Comparison of ENCODE assay signal across 3 worm cellular contexts in the genomic region with DNA sequence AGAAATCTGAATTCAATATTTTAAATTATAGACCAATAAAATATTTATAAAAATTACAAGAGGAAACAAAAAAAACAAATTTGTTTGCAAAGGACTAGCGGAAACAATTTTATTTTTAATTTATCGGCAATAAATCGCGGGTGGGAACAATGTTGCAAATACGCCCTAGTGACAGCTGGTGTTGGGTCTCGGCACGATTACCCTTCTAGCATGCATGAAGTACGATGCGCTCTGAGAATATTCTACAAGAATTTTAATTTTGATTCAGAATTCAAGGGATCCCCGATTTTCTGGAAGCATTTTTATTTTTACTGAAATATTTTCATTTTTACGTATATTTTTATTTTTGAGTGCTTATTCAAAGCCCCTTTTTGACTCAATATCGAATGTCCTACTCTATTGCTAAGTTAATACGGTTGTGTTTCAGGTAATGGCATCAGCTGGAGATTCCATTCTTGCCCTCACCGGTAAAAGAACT.
TF ChIP-seq lines count a peak whose summit lies in the region.

mig-5 (minus strand) TSS at position 8 of the 478 bp plus-strand sequence.
cct-1 (plus strand) TSS at position 428 of the 478 bp plus-strand sequence.

TF ChIP-seq in whole organism, L1 larva, 84 proteins besides CTCF, POLR2A, EP300 and RAD21 (continued from another document and continues in another):
- peak; percentile 98 for TF ChIP-seq lin-15B (tag; optimal IDR thresholded peaks at IDR 0.05; lab: Kevin White, UChicago)
- TF ChIP-seq zip-4 (GFP tag; optimal IDR thresholded peaks at IDR 0.05; lab: Kevin White, UChicago) = peak; percentile 91
- no peak for TF ChIP-seq sptf-1 (tag; optimal IDR thresholded peaks at IDR 0.05; lab: Kevin White, UChicago)
- peak; percentile 78 for TF ChIP-seq aha-1 (tag; optimal IDR thresholded peaks at IDR 0.05; lab: Kevin White, UChicago)
- peak; percentile 95 for TF ChIP-seq hpl-2 (GFP tag; optimal IDR thresholded peaks at IDR 0.05; lab: Kevin White, UChicago)
- peak; percentile 96 for TF ChIP-seq ceh-88 (GFP tag; IDR thresholded peaks at IDR 0.05; lab: Robert Waterston, UW)
- peak; percentile 59; the same call in 1 of the 2 replicates for TF ChIP-seq unc-98 (GFP tag; IDR thresholded peaks at IDR 0.05; lab: Robert Waterston, UW)
- peak; percentile 90 for TF ChIP-seq nhr-77 (tag; optimal IDR thresholded peaks at IDR 0.05; lab: Kevin White, UChicago)
- peak; percentile 98 for TF ChIP-seq lin-14 (GFP tag; optimal IDR thresholded peaks at IDR 0.05; lab: Kevin White, UChicago)
- peak; percentile 97 for TF ChIP-seq egl-13 (tag; optimal IDR thresholded peaks at IDR 0.05; lab: Kevin White, UChicago)
- peak; percentile 73 to 88 for TF ChIP-seq egl-27 (tag; optimal IDR thresholded peaks at IDR 0.05; lab: Kevin White, UChicago)
- TF ChIP-seq mdl-1 (tag; optimal IDR thresholded peaks at IDR 0.05; lab: Kevin White, UChicago) = peak in 1 of 2 experiments; percentile 95
- peak; percentile 87 for TF ChIP-seq zag-1 (tag; optimal IDR thresholded peaks at IDR 0.05; lab: Kevin White, UChicago)
- TF ChIP-seq elt-3 (tag; optimal IDR thresholded peaks at IDR 0.05; lab: Kevin White, UChicago) = peak in 5 of 6 experiments; percentile 63 to 99 (median 91)
- peak; percentile 97 for TF ChIP-seq skn-1 (tag; optimal IDR thresholded peaks at IDR 0.05; lab: Kevin White, UChicago)
- peak; percentile 98 for TF ChIP-seq nhr-90 (tag; optimal IDR thresholded peaks at IDR 0.05; lab: Kevin White, UChicago; ENCODE audit: poor library complexity)
- TF ChIP-seq unc-86 (tag; optimal IDR thresholded peaks at IDR 0.05; lab: Kevin White, UChicago) = peak; percentile 98
- TF ChIP-seq C16A3.4 (tag; optimal IDR thresholded peaks at IDR 0.05; lab: Kevin White, UChicago) = peak; percentile 98
- TF ChIP-seq dsc-1 (tag; optimal IDR thresholded peaks at IDR 0.05; lab: Kevin White, UChicago) = peak; percentile 99
- peak; percentile 87 to 93 (median 89) for TF ChIP-seq dpl-1 (GFP tag; optimal IDR thresholded peaks at IDR 0.05; lab: Kevin White, UChicago)
- peak; percentile 97 to 99 (median 98) for TF ChIP-seq ceh-82 (tag; optimal IDR thresholded peaks at IDR 0.05; lab: Kevin White, UChicago)
- TF ChIP-seq jun-1 (tag; optimal IDR thresholded peaks at IDR 0.05; lab: Kevin White, UChicago) = peak; percentile 96
- TF ChIP-seq nhr-71 (tag; optimal IDR thresholded peaks at IDR 0.05; lab: Kevin White, UChicago) = peak; percentile 99
- peak; percentile 100 for TF ChIP-seq unc-130 (tag; optimal IDR thresholded peaks at IDR 0.05; lab: Kevin White, UChicago)
- peak; percentile 94 for TF ChIP-seq vab-15 (tag; optimal IDR thresholded peaks at IDR 0.05; lab: Kevin White, UChicago)
- peak; percentile 34 for TF ChIP-seq nhr-76 (tag; optimal IDR thresholded peaks at IDR 0.05; lab: Kevin White, UChicago)
- peak; percentile 12 for TF ChIP-seq hlh-4 (tag; optimal IDR thresholded peaks at IDR 0.05; lab: Kevin White, UChicago)
- TF ChIP-seq sox-4 (tag; optimal IDR thresholded peaks at IDR 0.05; lab: Kevin White, UChicago) = peak; percentile 94
- peak; percentile 92 for TF ChIP-seq sup-37 (GFP tag; optimal IDR thresholded peaks at IDR 0.05; lab: Kevin White, UChicago)
- TF ChIP-seq isw-1 (GFP tag; IDR thresholded peaks at IDR 0.05; lab: Robert Waterston, UW) = peak; percentile 99
- TF ChIP-seq ztf-11 (tag; optimal IDR thresholded peaks at IDR 0.05; lab: Kevin White, UChicago) = peak; percentile 40 to 87
- peak; percentile 81 for TF ChIP-seq efl-3 (GFP tag; optimal IDR thresholded peaks at IDR 0.05; lab: Kevin White, UChicago)
- TF ChIP-seq nhr-20 (tag; optimal IDR thresholded peaks at IDR 0.05; lab: Kevin White, UChicago) = peak; percentile 99
- peak; percentile 97 for TF ChIP-seq irx-1 (tag; optimal IDR thresholded peaks at IDR 0.05; lab: Kevin White, UChicago)
- peak; percentile 99 for TF ChIP-seq mep-1 (tag; optimal IDR thresholded peaks at IDR 0.05; lab: Kevin White, UChicago)
- peak; percentile 95 for TF ChIP-seq ztf-4 (tag; optimal IDR thresholded peaks at IDR 0.05; lab: Kevin White, UChicago)
- peak; percentile 95 for TF ChIP-seq fos-1 (tag; optimal IDR thresholded peaks at IDR 0.05; lab: Kevin White, UChicago)
- TF ChIP-seq ets-5 (GFP tag; IDR thresholded peaks at IDR 0.05; lab: Robert Waterston, UW) = no peak
- no peak for TF ChIP-seq tlp-1 (tag; optimal IDR thresholded peaks at IDR 0.05; lab: Kevin White, UChicago)
- peak; percentile 91 for TF ChIP-seq pax-3 (tag; optimal IDR thresholded peaks at IDR 0.05; lab: Kevin White, UChicago)
- peak; percentile 84 for TF ChIP-seq fkh-10 (GFP tag; optimal IDR thresholded peaks at IDR 0.05; lab: Kevin White, UChicago)

TF ChIP-seq in whole organism, L3 larva, 47 proteins besides CTCF, POLR2A, EP300 and RAD21 (continued from another document):
- TF ChIP-seq egl-5 (tag; optimal IDR thresholded peaks at IDR 0.05; lab: Kevin White, UChicago) (peak; percentile 98), nhr-12 (tag; optimal IDR thresholded peaks at IDR 0.05; lab: Kevin White, UChicago) (no peak), sea-2 (GFP tag; optimal IDR thresholded peaks at IDR 0.05; lab: Kevin White, UChicago) (no peak), ama-1 (optimal IDR thresholded peaks at IDR 0.05; lab: Kevin White, UChicago) (peak; percentile 77), zag-1 (tag; optimal IDR thresholded peaks at IDR 0.05; lab: Kevin White, UChicago) (peak; percentile 81), mdl-1 (tag; optimal IDR thresholded peaks at IDR 0.05; lab: Kevin White, UChicago) (peak; percentile 62), fkh-10 (GFP tag; optimal IDR thresholded peaks at IDR 0.05; lab: Kevin White, UChicago) (peak; percentile 91), fkh-2 (tag; optimal IDR thresholded peaks at IDR 0.05; lab: Kevin White, UChicago) (no peak), ztf-4 (tag; optimal IDR thresholded peaks at IDR 0.05; lab: Kevin White, UChicago) (no peak), R02D3.7 (tag; optimal IDR thresholded peaks at IDR 0.05; lab: Kevin White, UChicago) (peak; percentile 95), egl-27 (tag; optimal IDR thresholded peaks at IDR 0.05; lab: Kevin White, UChicago) (peak; percentile 29), snpc-4 (tag; optimal IDR thresholded peaks at IDR 0.05; lab: Kevin White, UChicago) (peak; percentile 86), mml-1 (tag; optimal IDR thresholded peaks at IDR 0.05; lab: Kevin White, UChicago) (no peak), nhr-67 (tag; optimal IDR thresholded peaks at IDR 0.05; lab: Kevin White, UChicago) (no peak), ceh-28 (tag; optimal IDR thresholded peaks at IDR 0.05; lab: Kevin White, UChicago) (peak; percentile 94), unc-62 (GFP tag; optimal IDR thresholded peaks at IDR 0.05; lab: Kevin White, UChicago) (peak; percentile 86), unc-39 (tag; optimal IDR thresholded peaks at IDR 0.05; lab: Kevin White, UChicago) (no peak), ceh-9 (tag; optimal IDR thresholded peaks at IDR 0.05; lab: Kevin White, UChicago) (no peak), nhr-23 (tag; optimal IDR thresholded peaks at IDR 0.05; lab: Kevin White, UChicago) (peak; percentile 99), fos-1 (tag; optimal IDR thresholded peaks at IDR 0.05; lab: Kevin White, UChicago) (peak; percentile 20), nhr-43 (tag; optimal IDR thresholded peaks at IDR 0.05; lab: Kevin White, UChicago; ENCODE audit: poor library complexity, severe bottlenecking) (peak; percentile 98), tbx-2 (tag; optimal IDR thresholded peaks at IDR 0.05; lab: Kevin White, UChicago) (peak; percentile 91), nhr-76 (tag; optimal IDR thresholded peaks at IDR 0.05; lab: Kevin White, UChicago) (peak; percentile 35), pha-4 (tag; optimal IDR thresholded peaks at IDR 0.05; lab: Kevin White, UChicago) (peak; percentile 99), ZK546.5 (tag; optimal IDR thresholded peaks at IDR 0.05; lab: Kevin White, UChicago) (peak; percentile 52), lin-39 (tag; optimal IDR thresholded peaks at IDR 0.05; lab: Kevin White, UChicago) (peak; percentile 96), elt-2 (tag; optimal IDR thresholded peaks at IDR 0.05; lab: Kevin White, UChicago) (peak; percentile 80), aly-2 (tag; optimal IDR thresholded peaks at IDR 0.05; lab: Kevin White, UChicago) (peak; percentile 91), daf-12 (tag; optimal IDR thresholded peaks at IDR 0.05; lab: Kevin White, UChicago) (peak; percentile 30), hmg-11 (tag; optimal IDR thresholded peaks at IDR 0.05; lab: Kevin White, UChicago) (peak; percentile 96)

TF ChIP-seq in whole organism, young adult, 124 proteins besides CTCF, POLR2A, EP300 and RAD21 (continued from another document and continues in another):
- no peak for TF ChIP-seq cebp-2 (GFP tag; IDR thresholded peaks at IDR 0.05; lab: Robert Waterston, UW)
- peak; percentile 87 for TF ChIP-seq ceh-91 (GFP tag; IDR thresholded peaks at IDR 0.05; lab: Robert Waterston, UW)
- peak; percentile 95 for TF ChIP-seq dox-1 (GFP tag; IDR thresholded peaks at IDR 0.05; lab: Robert Waterston, UW)
- TF ChIP-seq Y67H2A.10 (GFP tag; conservative IDR thresholded peaks at IDR 0.05; lab: Robert Waterston, UW) = peak; percentile 54; the same call in 1 of the 2 replicates
- no peak for TF ChIP-seq F57A8.1 (GFP tag; optimal IDR thresholded peaks at IDR 0.05; lab: Kevin White, UChicago)
- TF ChIP-seq B0019.2 (GFP tag; conservative IDR thresholded peaks at IDR 0.05; lab: Robert Waterston, UW) = 0 out of 2 replicates have a peak, but pooled peaks have one; percentile 22
- peak; percentile 74 for TF ChIP-seq ztf-26 (tag; optimal IDR thresholded peaks at IDR 0.05; lab: Kevin White, UChicago)
- no peak for TF ChIP-seq hlh-12 (tag; optimal IDR thresholded peaks at IDR 0.05; lab: Kevin White, UChicago)
- TF ChIP-seq egl-44 (GFP tag; IDR thresholded peaks at IDR 0.05; lab: Robert Waterston, UW) = no peak
- peak; percentile 86; the same call in 1 of the 2 replicates for TF ChIP-seq Y56A3A.18 (GFP tag; IDR thresholded peaks at IDR 0.05; lab: Robert Waterston, UW)
- no peak for TF ChIP-seq F57C9.4 (tag; optimal IDR thresholded peaks at IDR 0.05; lab: Kevin White, UChicago)
- no peak for TF ChIP-seq dpff-1 (tag; optimal IDR thresholded peaks at IDR 0.05; lab: Kevin White, UChicago)
- TF ChIP-seq C06A6.2 (GFP tag; conservative IDR thresholded peaks at IDR 0.05; lab: Robert Waterston, UW) = peak; percentile 86
- TF ChIP-seq nhr-120 (GFP tag; IDR thresholded peaks at IDR 0.05; lab: Robert Waterston, UW) = no peak
- peak; percentile 79 for TF ChIP-seq B0336.3 (GFP tag; IDR thresholded peaks at IDR 0.05; lab: Robert Waterston, UW)
- TF ChIP-seq F33H1.4 (GFP tag; IDR thresholded peaks at IDR 0.05; lab: Robert Waterston, UW) = peak; percentile 100
- TF ChIP-seq ccch-3 (GFP tag; optimal IDR thresholded peaks at IDR 0.05; lab: Kevin White, UChicago) = no peak
- no peak for TF ChIP-seq ama-1 (optimal IDR thresholded peaks at IDR 0.05; lab: Kevin White, UChicago)
- no peak for TF ChIP-seq ama-1 (GFP tag; optimal IDR thresholded peaks at IDR 0.05; lab: Kevin White, UChicago)
- TF ChIP-seq Y79H2A.3 (GFP tag; conservative IDR thresholded peaks at IDR 0.05; lab: Robert Waterston, UW) = no peak
- peak; percentile 90 for TF ChIP-seq lin-54 (GFP tag; optimal IDR thresholded peaks at IDR 0.05; lab: Kevin White, UChicago)
- TF ChIP-seq hlh-26 (GFP tag; conservative IDR thresholded peaks at IDR 0.05; lab: Robert Waterston, UW) = no peak
- no peak for TF ChIP-seq egrh-3 (GFP tag; IDR thresholded peaks at IDR 0.05; lab: Robert Waterston, UW)
- peak; percentile 86 for TF ChIP-seq madf-10 (tag; optimal IDR thresholded peaks at IDR 0.05; lab: Kevin White, UChicago)
- peak; percentile 86 for TF ChIP-seq pha-4 (tag; optimal IDR thresholded peaks at IDR 0.05; lab: Kevin White, UChicago)
- TF ChIP-seq Y95B8A.8 (GFP tag; IDR thresholded peaks at IDR 0.05; lab: Robert Waterston, UW) = peak; percentile 74; the same call in 1 of the 2 replicates
- TF ChIP-seq F37B4.10 (GFP tag; IDR thresholded peaks at IDR 0.05; lab: Robert Waterston, UW) = no peak
- TF ChIP-seq madf-6 (GFP tag; IDR thresholded peaks at IDR 0.05; lab: Robert Waterston, UW) = peak; percentile 85
- peak; percentile 74 for TF ChIP-seq lir-1 (GFP tag; conservative IDR thresholded peaks at IDR 0.05; lab: Robert Waterston, UW)
- TF ChIP-seq rec-8 (tag; optimal IDR thresholded peaks at IDR 0.05; lab: Kevin White, UChicago) = no peak
- no peak for TF ChIP-seq zim-3 (tag; optimal IDR thresholded peaks at IDR 0.05; lab: Kevin White, UChicago)
- peak; percentile 16 for TF ChIP-seq xnd-1 (tag; optimal IDR thresholded peaks at IDR 0.05; lab: Kevin White, UChicago)
- peak; percentile 77 for TF ChIP-seq K12H6.12 (tag; optimal IDR thresholded peaks at IDR 0.05; lab: Kevin White, UChicago)
- no peak for TF ChIP-seq sptf-2 (GFP tag; optimal IDR thresholded peaks at IDR 0.05; lab: Kevin White, UChicago)
- TF ChIP-seq rpc-1 (optimal IDR thresholded peaks at IDR 0.05; lab: Kevin White, UChicago) = peak; percentile 41
- TF ChIP-seq rpc-1 (tag; optimal IDR thresholded peaks at IDR 0.05; lab: Kevin White, UChicago) = no peak
- no peak for TF ChIP-seq bed-2 (GFP tag; IDR thresholded peaks at IDR 0.05; lab: Robert Waterston, UW)
- TF ChIP-seq F52B5.7 (tag; optimal IDR thresholded peaks at IDR 0.05; lab: Kevin White, UChicago) = no peak
- no peak for TF ChIP-seq unc-62 (GFP tag; optimal IDR thresholded peaks at IDR 0.05; lab: Kevin White, UChicago)
- peak; percentile 64 for TF ChIP-seq gei-17 (GFP tag; optimal IDR thresholded peaks at IDR 0.05; lab: Kevin White, UChicago)
- no peak for TF ChIP-seq ztf-25 (GFP tag; IDR thresholded peaks at IDR 0.05; lab: Robert Waterston, UW)
- no peak for TF ChIP-seq ceh-58 (GFP tag; IDR thresholded peaks at IDR 0.05; lab: Robert Waterston, UW)
- no peak for TF ChIP-seq nfya-1 (tag; optimal IDR thresholded peaks at IDR 0.05; lab: Kevin White, UChicago; ENCODE audit: borderline replicate concordance, insufficient read depth)
- peak; percentile 90 for TF ChIP-seq hsf-1 (GFP tag; IDR thresholded peaks at IDR 0.05; lab: Robert Waterston, UW)
- no peak for TF ChIP-seq Y53F4B.3 (GFP tag; IDR thresholded peaks at IDR 0.05; lab: Robert Waterston, UW)
- peak; percentile 57 for TF ChIP-seq snpc-4 (GFP tag; optimal IDR thresholded peaks at IDR 0.05; lab: Kevin White, UChicago)
- peak; percentile 75 to 83 (median 76) for TF ChIP-seq snpc-4 (tag; optimal IDR thresholded peaks at IDR 0.05; lab: Kevin White, UChicago)
- peak; percentile 0 for TF ChIP-seq snpc-1.1 (tag; optimal IDR thresholded peaks at IDR 0.05; lab: Kevin White, UChicago; ENCODE audit: insufficient read depth)
- peak; percentile 17 for TF ChIP-seq hrde-1 (tag; optimal IDR thresholded peaks at IDR 0.05; lab: Kevin White, UChicago; ENCODE audit: borderline replicate concordance)
- no peak for TF ChIP-seq F39B2.1 (GFP tag; IDR thresholded peaks at IDR 0.05; lab: Robert Waterston, UW)
- TF ChIP-seq K11D2.4 (GFP tag; IDR thresholded peaks at IDR 0.05; lab: Robert Waterston, UW) = peak; percentile 94
- TF ChIP-seq snpc-3.4 (tag; optimal IDR thresholded peaks at IDR 0.05; lab: Kevin White, UChicago) = peak; percentile 26
- TF ChIP-seq cebp-1 (GFP tag; IDR thresholded peaks at IDR 0.05; lab: Robert Waterston, UW) = peak; percentile 52; the same call in 1 of the 2 replicates
- TF ChIP-seq cebp-1 (tag; optimal IDR thresholded peaks at IDR 0.05; lab: Kevin White, UChicago) = no peak
- TF ChIP-seq aptf-2 (GFP tag; conservative IDR thresholded peaks at IDR 0.05; lab: Robert Waterston, UW) = no peak
- TF ChIP-seq let-607 (tag; optimal IDR thresholded peaks at IDR 0.05; lab: Kevin White, UChicago) = peak in 1 of 2 experiments; percentile 84
- TF ChIP-seq let-526 (GFP tag; IDR thresholded peaks at IDR 0.05; lab: Robert Waterston, UW) = peak; percentile 64; the same call in 1 of the 2 replicates
- peak; percentile 67 for TF ChIP-seq unc-130 (GFP tag; optimal IDR thresholded peaks at IDR 0.05; lab: Kevin White, UChicago)
- no peak for TF ChIP-seq ceh-79 (tag; optimal IDR thresholded peaks at IDR 0.05; lab: Kevin White, UChicago)
- 0 out of 2 replicates have a peak, but pooled peaks have one; percentile 33 for TF ChIP-seq attf-6 (GFP tag; IDR thresholded peaks at IDR 0.05; lab: Robert Waterston, UW)
- peak; percentile 77; the same call in 1 of the 2 replicates for TF ChIP-seq Y53G8AR.9 (GFP tag; conservative IDR thresholded peaks at IDR 0.05; lab: Robert Waterston, UW)
- TF ChIP-seq chd-7 (tag; optimal IDR thresholded peaks at IDR 0.05; lab: Kevin White, UChicago) = peak; percentile 7
